Worm (Caenorhabditis elegans): ENCODE data around the gene rfc-1.

rfc-1 gene

DNA sequence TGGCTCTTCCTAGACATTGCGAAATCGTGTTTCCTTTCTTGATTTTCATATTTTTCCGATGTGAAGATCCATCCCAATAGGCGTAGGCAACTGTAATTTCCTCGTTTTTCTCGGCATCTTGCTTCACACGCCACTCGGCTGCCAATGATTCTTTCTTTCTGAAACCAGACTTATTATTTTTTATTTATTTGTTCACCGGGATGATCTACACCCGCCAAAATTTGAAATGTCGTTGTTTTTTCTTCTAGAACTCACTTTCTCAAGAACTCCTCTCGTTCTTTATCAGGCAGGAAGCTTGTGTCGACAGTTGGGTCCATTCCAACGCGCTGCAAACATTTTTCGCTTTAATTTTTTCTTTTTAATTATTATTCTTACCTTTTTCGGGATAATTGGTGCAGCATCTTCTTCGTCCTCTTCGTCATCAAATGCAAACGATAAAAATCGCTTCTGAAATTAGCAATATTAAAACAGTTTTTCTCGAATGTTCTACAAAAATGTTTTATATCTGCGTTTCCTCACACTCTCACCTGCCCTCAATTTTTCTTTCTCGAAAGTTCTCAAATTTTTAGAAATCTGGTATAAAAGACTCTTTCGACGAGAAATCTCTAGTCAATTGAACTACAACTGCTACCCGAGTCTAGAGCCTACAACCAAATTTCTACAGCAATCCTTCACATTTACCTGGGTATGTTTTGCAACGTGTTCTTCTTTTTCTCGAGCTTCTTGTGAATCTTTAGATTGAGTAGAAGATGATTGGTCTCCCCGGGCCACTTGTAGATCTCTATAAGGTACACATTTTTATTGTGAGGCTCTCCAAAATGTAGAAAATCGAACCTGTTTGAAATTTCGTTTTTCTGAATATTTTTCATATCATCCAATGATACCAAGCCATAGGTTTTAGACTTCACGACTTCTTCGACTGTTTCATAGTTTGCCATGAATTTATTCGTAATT is 38.9 kb upstream of the rfc-1 start, which contains the start of gene hsp-90:
Gene hsp-90, plus strand, starts transcription at position 560 of the 954 bp plus-strand sequence.
- no peak for TF ChIP-seq mdl-1 (tag; optimal IDR thresholded peaks at IDR 0.05)
- no peak for TF ChIP-seq lin-15B (tag; optimal IDR thresholded peaks at IDR 0.05)
- TF ChIP-seq nhr-23 (tag; optimal IDR thresholded peaks at IDR 0.05), result peak; percentile 9
- no peak for TF ChIP-seq fos-1 (tag; optimal IDR thresholded peaks at IDR 0.05)
- peak; percentile 23 for TF ChIP-seq nhr-25 (tag; optimal IDR thresholded peaks at IDR 0.05)
- peak; percentile 6 for TF ChIP-seq elt-2 (tag; optimal IDR thresholded peaks at IDR 0.05)
- no peak for TF ChIP-seq ztf-4 (tag; optimal IDR thresholded peaks at IDR 0.05)
- peak; percentile 47 for TF ChIP-seq ama-1 (optimal IDR thresholded peaks at IDR 0.05)

- TF ChIP-seq nhr-23 (tag; optimal IDR thresholded peaks at IDR 0.05) (no peak), ceh-82 (tag; optimal IDR thresholded peaks at IDR 0.05) (no peak), hmg-11 (tag; optimal IDR thresholded peaks at IDR 0.05) (no peak), sea-2 (GFP tag; optimal IDR thresholded peaks at IDR 0.05) (no peak), nhr-237 (tag; optimal IDR thresholded peaks at IDR 0.05) (no peak), ceh-16 (tag; optimal IDR thresholded peaks at IDR 0.05) (no peak), mdl-1 (tag; optimal IDR thresholded peaks at IDR 0.05) (no peak), nhr-67 (tag; optimal IDR thresholded peaks at IDR 0.05) (no peak)
These were observed 38.1 kb upstream of the rfc-1 start for ce11 chrV:14683926-14684325.

DNA sequence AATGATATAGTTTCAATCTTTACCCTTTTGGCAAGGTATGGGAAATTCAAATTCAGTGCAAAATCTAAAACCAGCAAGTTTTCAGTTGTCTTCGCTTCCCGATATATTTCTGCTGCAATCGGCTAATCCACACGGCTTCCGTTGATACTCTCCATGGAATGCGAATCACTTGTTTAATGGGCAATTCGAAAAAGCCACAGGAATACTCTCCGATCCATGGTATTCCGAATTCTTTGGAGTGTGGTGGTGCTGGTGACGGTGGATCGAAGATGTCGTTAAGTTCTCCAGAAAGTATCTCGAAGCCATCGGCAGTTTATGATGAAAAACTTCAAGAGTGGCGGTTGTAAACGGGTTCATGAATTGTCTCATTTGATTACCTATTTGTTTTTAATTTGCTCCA is 37.5 kb upstream of the rfc-1 start:
- no peak for TF ChIP-seq mdl-1 (tag; optimal IDR thresholded peaks at IDR 0.05)
- TF ChIP-seq ama-1 (optimal IDR thresholded peaks at IDR 0.05), result peak; percentile 83

ce11 chrV:14682870-14683269 is 37.1 kb upstream of the rfc-1 start:
- TF ChIP-seq mml-1 (tag; optimal IDR thresholded peaks at IDR 0.05) (no peak), ZK546.5 (tag; optimal IDR thresholded peaks at IDR 0.05) (no peak), nhr-28 (tag; optimal IDR thresholded peaks at IDR 0.05) (no peak), lsy-12 (tag; optimal IDR thresholded peaks at IDR 0.05) (no peak)

DNA sequence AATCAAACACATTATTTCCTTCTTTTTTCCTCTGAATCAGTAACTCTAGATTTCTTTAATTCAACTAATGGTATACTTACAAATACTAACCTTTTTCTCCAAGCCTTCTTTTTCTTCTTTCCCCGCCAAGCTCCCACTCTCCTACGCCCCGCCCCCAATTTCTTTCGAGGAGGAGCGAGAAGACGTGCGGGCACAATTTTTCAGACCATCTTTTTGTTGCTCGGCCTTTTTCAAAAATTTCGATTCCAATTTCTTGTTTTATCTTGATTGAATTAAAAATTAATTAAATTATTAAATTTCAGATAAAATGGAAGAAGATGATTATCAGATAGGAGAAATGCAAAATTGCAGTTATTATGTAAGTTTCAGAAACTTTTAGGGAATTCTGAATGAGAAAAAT is 34.2 kb upstream of the rfc-1 start, which contains the start of gene C47E8.3:
Gene C47E8.3, plus strand, starts transcription at position 301 of the 400 bp plus-strand sequence.
- TF ChIP-seq lin-15B (tag; optimal IDR thresholded peaks at IDR 0.05) (no peak), nhr-43 (tag; optimal IDR thresholded peaks at IDR 0.05; ENCODE audit: poor library complexity, severe bottlenecking) (no peak), ztf-4 (tag; optimal IDR thresholded peaks at IDR 0.05) (no peak), nhr-76 (tag; optimal IDR thresholded peaks at IDR 0.05) (no peak), elt-2 (tag; optimal IDR thresholded peaks at IDR 0.05) (no peak), fkh-2 (tag; optimal IDR thresholded peaks at IDR 0.05) (no peak), elt-3 (tag; optimal IDR thresholded peaks at IDR 0.05) (no peak), snpc-4 (tag; optimal IDR thresholded peaks at IDR 0.05) (no peak), mml-1 (tag; optimal IDR thresholded peaks at IDR 0.05) (no peak), nhr-77 (tag; optimal IDR thresholded peaks at IDR 0.05) (no peak), ceh-28 (tag; optimal IDR thresholded peaks at IDR 0.05) (no peak), ceh-16 (tag; optimal IDR thresholded peaks at IDR 0.05) (no peak), pqm-1 (tag; optimal IDR thresholded peaks at IDR 0.05) (no peak), nhr-237 (tag; optimal IDR thresholded peaks at IDR 0.05) (no peak)

ce11 chrV:14678298-14678697 is 32.5 kb upstream of the rfc-1 start:
- TF ChIP-seq nfya-1 (tag; optimal IDR thresholded peaks at IDR 0.05; ENCODE audit: insufficient read depth) (peak; percentile 80), daf-12 (tag; optimal IDR thresholded peaks at IDR 0.05) (no peak)

- TF ChIP-seq nhr-77 (tag; optimal IDR thresholded peaks at IDR 0.05) (no peak), lin-15B (tag; optimal IDR thresholded peaks at IDR 0.05) (no peak), tbx-2 (tag; optimal IDR thresholded peaks at IDR 0.05) (no peak), elt-1 (tag; optimal IDR thresholded peaks at IDR 0.05) (no peak), aly-2 (tag; optimal IDR thresholded peaks at IDR 0.05) (no peak), fos-1 (tag; optimal IDR thresholded peaks at IDR 0.05) (no peak), nhr-237 (tag; optimal IDR thresholded peaks at IDR 0.05) (no peak), nhr-67 (tag; optimal IDR thresholded peaks at IDR 0.05) (no peak), ceh-28 (tag; optimal IDR thresholded peaks at IDR 0.05) (no peak), ceh-9 (tag; optimal IDR thresholded peaks at IDR 0.05) (no peak), ZK546.5 (tag; optimal IDR thresholded peaks at IDR 0.05) (no peak), pqm-1 (tag; optimal IDR thresholded peaks at IDR 0.05) (no peak), ceh-16 (tag; optimal IDR thresholded peaks at IDR 0.05) (no peak), pha-4 (tag; optimal IDR thresholded peaks at IDR 0.05) (no peak), nhr-11 (tag; optimal IDR thresholded peaks at IDR 0.05) (no peak), daf-12 (tag; optimal IDR thresholded peaks at IDR 0.05) (no peak), sea-2 (GFP tag; optimal IDR thresholded peaks at IDR 0.05) (no peak), elt-3 (tag; optimal IDR thresholded peaks at IDR 0.05) (no peak), ama-1 (optimal IDR thresholded peaks at IDR 0.05) (no peak)
These were observed 19.9 kb upstream of the rfc-1 start, which contains the start of gene C47E8.1 for ce11 chrV:14665728-14666127. C47E8.1 (plus strand) TSS chrV:14666028.

Measured in whole organism, L3 larva.